Worm (Caenorhabditis elegans) whole organism, late embryonic: ENCODE data around the gene ZC477.2.

Source experiments
- C08G9.2 ChIP-seq: sonication (generic microtip); optimal IDR thresholded peaks from 2 replicates; lab custom pipeline; 2016; ENCODE audit warnings: mild to moderate bottlenecking, missing genetic modification characterization, moderate library complexity, missing compliant biosample characterization
- K02D7.2 ChIP-seq: sonication (generic microtip); optimal IDR thresholded peaks from 2 replicates; lab custom pipeline; 2017; ENCODE audit warnings: mild to moderate bottlenecking, missing genetic modification characterization, missing compliant biosample characterization
- ceh-22 ChIP-seq: sonication (generic microtip); optimal IDR thresholded peaks from 2 replicates; lab custom pipeline; 2017; ENCODE audit warnings: missing biosample characterization, missing genetic modification characterization
- ceh-34 ChIP-seq: sonication (generic microtip); optimal IDR thresholded peaks from 2 replicates; lab custom pipeline; 2016; ENCODE audit warnings: mild to moderate bottlenecking, missing genetic modification characterization, missing compliant biosample characterization
- ceh-48 ChIP-seq: sonication (generic microtip); optimal IDR thresholded peaks from 2 replicates; lab custom pipeline; 2016; ENCODE audit warnings: missing genetic modification characterization, inconsistent platforms, missing compliant biosample characterization
- ceh-9 ChIP-seq: sonication (generic microtip); optimal IDR thresholded peaks from 2 replicates; lab custom pipeline; 2016; ENCODE audit warnings: mild to moderate bottlenecking, missing genetic modification characterization, inconsistent platforms, missing compliant biosample characterization
- dmd-4 ChIP-seq: sonication (generic microtip); optimal IDR thresholded peaks from 2 replicates; lab custom pipeline; 2016; ENCODE audit warnings: borderline replicate concordance, missing genetic modification characterization, missing compliant biosample characterization
- dve-1 ChIP-seq: sonication (generic microtip); optimal IDR thresholded peaks from 2 replicates; lab custom pipeline; 2017; ENCODE audit warnings: antibody characterized with exemption, mild to moderate bottlenecking, missing genetic modification characterization, missing compliant biosample characterization
- lin-11 ChIP-seq: fragments of 200-800 bp; sonication (Bioruptor generic); optimal IDR thresholded peaks from 2 replicates; lab custom pipeline; 2018; ENCODE audit warnings: mild to moderate bottlenecking, missing genetic modification characterization, missing compliant biosample characterization
- odd-2 ChIP-seq: sonication (generic microtip); optimal IDR thresholded peaks from 2 replicates; lab custom pipeline; 2017; ENCODE audit warnings: antibody characterized with exemption, mild to moderate bottlenecking, missing genetic modification characterization, missing compliant biosample characterization
- pag-3 ChIP-seq: sonication (generic microtip); optimal IDR thresholded peaks from 2 replicates; lab custom pipeline; 2016; ENCODE audit warnings: missing compliant biosample characterization, missing genetic modification characterization, borderline replicate concordance
- sox-4 ChIP-seq: sonication (generic microtip); optimal IDR thresholded peaks from 2 replicates; lab custom pipeline; 2017; ENCODE audit warnings: mild to moderate bottlenecking, missing genetic modification characterization, inconsistent platforms, missing compliant biosample characterization
- ttx-3 ChIP-seq: sonication (generic microtip); optimal IDR thresholded peaks from 2 replicates; lab custom pipeline; 2016; ENCODE audit warnings: missing genetic modification reagents, missing genetic modification characterization, missing compliant biosample characterization
- unc-55 ChIP-seq: sonication (generic microtip); optimal IDR thresholded peaks from 2 replicates; lab custom pipeline; 2017; ENCODE audit warnings: missing biosample characterization, missing genetic modification reagents, missing genetic modification characterization

DNA sequence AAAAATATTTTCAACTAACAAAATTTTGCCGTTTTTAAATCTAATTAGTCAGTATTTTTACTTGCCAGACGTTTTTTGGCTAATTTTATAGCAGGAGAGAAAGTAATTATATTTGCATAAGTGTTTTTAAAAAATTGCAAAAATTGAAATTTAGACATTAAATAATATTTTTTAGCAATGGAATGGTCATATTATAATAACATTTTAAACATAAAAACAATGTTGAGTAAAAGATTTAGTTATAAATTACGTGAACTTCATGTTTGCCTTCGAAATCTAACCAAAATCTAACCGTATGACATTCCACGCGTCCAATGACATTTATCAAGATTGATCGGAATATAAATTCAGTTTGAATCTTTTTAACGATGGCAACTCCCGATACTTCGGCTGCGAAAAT lies 46.4 kb downstream of the ZC477.2 start, which contains the start of gene C34D4.2:
- TF ChIP-seq dmd-4 (tag; lab: Kevin White, UChicago) (no peak), pag-3 (tag; lab: Kevin White, UChicago) (no peak), sox-4 (no peak), ceh-9 (tag; lab: Kevin White, UChicago) (no peak), C08G9.2 (tag; lab: Kevin White, UChicago) (no peak), ttx-3 (no peak), K02D7.2 (tag; lab: Kevin White, UChicago) (no peak), lin-11 (tag; lab: Kevin White, UChicago) (no peak), unc-55 (GFP tag; lab: Kevin White, UChicago) (no peak), ceh-48 (tag; lab: Kevin White, UChicago) (no peak), dve-1 (tag; lab: Kevin White, UChicago) (no peak), odd-2 (tag; lab: Kevin White, UChicago) (no peak), ceh-34 (tag; lab: Kevin White, UChicago) (no peak), ceh-22 (tag; lab: Kevin White, UChicago) (no peak)
